Worm (Caenorhabditis elegans) whole organism, L1 larva: Measurements from ENCODE around the gene gly-14.

Source experiments
- C04F5.9 ChIP-seq: sonication (generic microtip); optimal IDR thresholded peaks from 2 replicates; lab custom pipeline; 2016; ENCODE audit warnings: missing genetic modification characterization, missing compliant biosample characterization
- alr-1 ChIP-seq: fragments of 200-800 bp; sonication (Bioruptor generic); optimal IDR thresholded peaks from 2 replicates; lab custom pipeline; 2018; ENCODE audit warnings: borderline replicate concordance, mild to moderate bottlenecking, missing genetic modification characterization, missing compliant biosample characterization
- ama-1 ChIP-seq: fragments of 150-350 bp; optimal IDR thresholded peaks from 2 replicates; lab custom pipeline; 2014
- fkh-10 ChIP-seq: sonication (generic microtip); optimal IDR thresholded peaks from 2 replicates; lab custom pipeline; 2017; ENCODE audit warnings: missing biosample characterization, missing genetic modification reagents, missing genetic modification characterization
- lin-13 ChIP-seq: fragments of 150-350 bp; optimal IDR thresholded peaks from 2 replicates; lab custom pipeline; 2014; ENCODE audit warnings: missing biosample characterization, missing genetic modification reagents, missing genetic modification characterization
- lsy-2 ChIP-seq, 2 experiments: fragments of 150-350 bp; optimal IDR thresholded peaks; 2 replicates each; lab custom pipeline; 2014; ENCODE audit warnings: missing biosample characterization in 2 of 2, missing genetic modification characterization in 2 of 2
- mep-1 ChIP-seq: fragments of 150-350 bp; optimal IDR thresholded peaks from 2 replicates; lab custom pipeline; 2014; ENCODE audit warnings: missing biosample characterization, missing genetic modification characterization
- nhr-77 ChIP-seq: fragments of 150-350 bp; optimal IDR thresholded peaks from 2 replicates; lab custom pipeline; 2014; ENCODE audit warnings: missing biosample characterization, missing genetic modification characterization
- skn-1 ChIP-seq: fragments of 150-350 bp; optimal IDR thresholded peaks from 2 replicates; lab custom pipeline; 2014; ENCODE audit warnings: missing biosample characterization, missing genetic modification characterization
- tbx-2 ChIP-seq: sonication (generic microtip); optimal IDR thresholded peaks from 2 replicates; lab custom pipeline; 2016; ENCODE audit warnings: missing genetic modification characterization, missing compliant biosample characterization
- ztf-11 ChIP-seq, 2 experiments: sonication (generic microtip); optimal IDR thresholded peaks; 2 replicates each; lab custom pipeline; 2016 to 2017; ENCODE audit warnings: missing genetic modification characterization in 2 of 2, missing biosample characterization in 1 of 2, missing compliant biosample characterization in 1 of 2

ce11 chrIII:3537401-3537800 lies 44.4 kb upstream of the gly-14 start, which contains the start of gene cfap-20:
- TF ChIP-seq lsy-2 (tag; optimal IDR thresholded peaks at IDR 0.05; lab: Kevin White, UChicago) (no peak), tbx-2 (tag; lab: Kevin White, UChicago) (no peak), alr-1 (tag; lab: Kevin White, UChicago) (no peak), mep-1 (tag; lab: Kevin White, UChicago) (no peak), C04F5.9 (tag; lab: Kevin White, UChicago) (no peak), ama-1 (lab: Kevin White, UChicago) (no peak), skn-1 (tag; lab: Kevin White, UChicago) (no peak), fkh-10 (no peak), nhr-77 (tag; lab: Kevin White, UChicago) (no peak), lin-13 (GFP tag; lab: Kevin White, UChicago) (no peak), ztf-11 (tag; optimal IDR thresholded peaks at IDR 0.05; lab: Kevin White, UChicago) (no peak)
